Worm (Caenorhabditis elegans): Measurements from ENCODE around the gene C48B4.13.
A peak's percentile ranks its signal among the peaks of the same experiment; 100 is the strongest.

The C48B4.13 gene

ce11 chrIII:9614211-9614610 is 45.7 kb downstream of the C48B4.13 start, which contains the start of the genes pri-1 and F58A4.6:
pri-1 (minus strand) TSS chrIII:9614281.
F58A4.6 (plus strand) TSS chrIII:9614482.
- peak; percentile 6 for TF ChIP-seq ceh-31 (tag; optimal IDR thresholded peaks at IDR 0.05)
- TF ChIP-seq elt-2 (tag; optimal IDR thresholded peaks at IDR 0.05), result no peak
- TF ChIP-seq unc-55 (GFP tag; optimal IDR thresholded peaks at IDR 0.05), result no peak
- peak; percentile 57 for TF ChIP-seq unc-42 (tag; optimal IDR thresholded peaks at IDR 0.05)
- TF ChIP-seq eyg-1 (tag; optimal IDR thresholded peaks at IDR 0.05), result no peak
- no peak for TF ChIP-seq mec-3 (tag; optimal IDR thresholded peaks at IDR 0.05; ENCODE audit: borderline replicate concordance)
- TF ChIP-seq nfya-1 (tag; optimal IDR thresholded peaks at IDR 0.05), result peak; percentile 6

- TF ChIP-seq syd-9 (tag; optimal IDR thresholded peaks at IDR 0.05), result no peak
- no peak for TF ChIP-seq pha-4 (tag; optimal IDR thresholded peaks at IDR 0.05)
- TF ChIP-seq elt-4 (tag; optimal IDR thresholded peaks at IDR 0.05), result no peak
- TF ChIP-seq T23F11.4 (GFP tag; optimal IDR thresholded peaks at IDR 0.05), result no peak
- TF ChIP-seq hlh-6 (tag; optimal IDR thresholded peaks at IDR 0.05), result no peak
- TF ChIP-seq unc-3 (GFP tag; conservative IDR thresholded peaks at IDR 0.05), result no peak
- TF ChIP-seq unc-3 (tag; optimal IDR thresholded peaks at IDR 0.05), result no peak
- no peak for TF ChIP-seq unc-42 (tag; optimal IDR thresholded peaks at IDR 0.05)
- TF ChIP-seq ceh-22 (tag; optimal IDR thresholded peaks at IDR 0.05), result no peak
- no peak for TF ChIP-seq ztf-16 (tag; optimal IDR thresholded peaks at IDR 0.05)
- TF ChIP-seq F13H6.1 (tag; optimal IDR thresholded peaks at IDR 0.05), result no peak
- TF ChIP-seq ceh-30 (tag; optimal IDR thresholded peaks at IDR 0.05), result no peak
- TF ChIP-seq fax-1 (tag; optimal IDR thresholded peaks at IDR 0.05), result no peak
- no peak for TF ChIP-seq ceh-18 (tag; optimal IDR thresholded peaks at IDR 0.05)
- TF ChIP-seq ceh-19 (GFP tag; optimal IDR thresholded peaks at IDR 0.05), result no peak
- TF ChIP-seq fkh-10 (GFP tag; optimal IDR thresholded peaks at IDR 0.05), result no peak
Measured at ce11 chrIII:9615114-9615513, 46.6 kb downstream of the C48B4.13 start.

- TF ChIP-seq ceh-45 (GFP tag; IDR thresholded peaks at IDR 0.05) (no peak), sox-4 (tag; optimal IDR thresholded peaks at IDR 0.05) (no peak), ztf-16 (tag; optimal IDR thresholded peaks at IDR 0.05) (no peak), ceh-48 (tag; optimal IDR thresholded peaks at IDR 0.05) (peak; percentile 76), dve-1 (tag; optimal IDR thresholded peaks at IDR 0.05) (no peak), lim-6 (tag; optimal IDR thresholded peaks at IDR 0.05) (no peak), odd-2 (tag; optimal IDR thresholded peaks at IDR 0.05) (no peak), unc-55 (GFP tag; optimal IDR thresholded peaks at IDR 0.05) (peak; percentile 5), ceh-31 (tag; optimal IDR thresholded peaks at IDR 0.05) (peak; percentile 37), che-1 (tag; optimal IDR thresholded peaks at IDR 0.05) (no peak), ceh-14 (tag; optimal IDR thresholded peaks at IDR 0.05) (peak; percentile 39), nfya-1 (tag; optimal IDR thresholded peaks at IDR 0.05) (peak; percentile 55), tbx-7 (tag; optimal IDR thresholded peaks at IDR 0.05) (no peak), pha-4 (tag; optimal IDR thresholded peaks at IDR 0.05) (no peak), elt-2 (tag; optimal IDR thresholded peaks at IDR 0.05) (no peak), fax-1 (tag; optimal IDR thresholded peaks at IDR 0.05) (no peak), T23F11.4 (GFP tag; optimal IDR thresholded peaks at IDR 0.05) (no peak), hlh-13 (GFP tag; optimal IDR thresholded peaks at IDR 0.05) (no peak), sox-2 (GFP tag; IDR thresholded peaks at IDR 0.05) (no peak)
Measured at ce11 chrIII:9616426-9616825, 47.9 kb downstream of the C48B4.13 start, which contains the start of gene hcp-3. hcp-3 (minus strand) TSS chrIII:9616470.

ce11 chrIII:9616933-9617332 is 48.4 kb downstream of the C48B4.13 start:
- TF ChIP-seq ceh-6 (GFP tag; optimal IDR thresholded peaks at IDR 0.05), result no peak
- no peak for TF ChIP-seq nhr-11 (tag; optimal IDR thresholded peaks at IDR 0.05)
- no peak for TF ChIP-seq C38D4.7 (GFP tag; optimal IDR thresholded peaks at IDR 0.05)
- TF ChIP-seq T23F11.4 (GFP tag; optimal IDR thresholded peaks at IDR 0.05), result no peak
- TF ChIP-seq K09A11.1 (tag; optimal IDR thresholded peaks at IDR 0.05; ENCODE audit: insufficient read depth), result no peak
- TF ChIP-seq F13H6.1 (tag; optimal IDR thresholded peaks at IDR 0.05), result no peak
- TF ChIP-seq ceh-22 (tag; optimal IDR thresholded peaks at IDR 0.05), result no peak
- no peak for TF ChIP-seq madf-2 (tag; optimal IDR thresholded peaks at IDR 0.05)
- TF ChIP-seq pqm-1 (tag; optimal IDR thresholded peaks at IDR 0.05), result no peak
- no peak for TF ChIP-seq ceh-45 (GFP tag; IDR thresholded peaks at IDR 0.05)
- TF ChIP-seq ceh-18 (tag; optimal IDR thresholded peaks at IDR 0.05), result no peak
- TF ChIP-seq pag-3 (tag; optimal IDR thresholded peaks at IDR 0.05; ENCODE audit: borderline replicate concordance), result no peak
- TF ChIP-seq hlh-13 (GFP tag; optimal IDR thresholded peaks at IDR 0.05), result no peak
- TF ChIP-seq zip-5 (tag; optimal IDR thresholded peaks at IDR 0.05), result no peak
- no peak for TF ChIP-seq hlh-8 (tag; optimal IDR thresholded peaks at IDR 0.05)
- no peak for TF ChIP-seq dmd-4 (tag; optimal IDR thresholded peaks at IDR 0.05; ENCODE audit: borderline replicate concordance)
- TF ChIP-seq C08G9.2 (tag; optimal IDR thresholded peaks at IDR 0.05), result no peak
- no peak for TF ChIP-seq unc-42 (tag; optimal IDR thresholded peaks at IDR 0.05)

All from whole organism, late embryonic.